Fruit fly (Drosophila melanogaster) whole organism, embryonic: ENCODE data around the gene Cby.

ENCODE experiments used
- Bdp1 ChIP-seq: fragments of 200-800 bp; sonication (Bioruptor generic); optimal IDR thresholded peaks from 3 replicates; lab custom pipeline; 2016; ENCODE audit warnings: missing biosample characterization, missing genetic modification characterization
- C15 ChIP-seq: fragments of 200-800 bp; sonication (Bioruptor generic); IDR thresholded peaks from 3 replicates; pipeline ENCODE4 v1.3.6; 2022; ENCODE audit warnings: missing biosample characterization, missing genetic modification characterization
- CG10267 ChIP-seq: fragments of 200-800 bp; sonication (Bioruptor generic); optimal IDR thresholded peaks from 2 replicates; lab custom pipeline; 2018; ENCODE audit warnings: missing biosample characterization, mild to moderate bottlenecking, missing genetic modification characterization, moderate library complexity
- CG10979 ChIP-seq: fragments of 200-800 bp; sonication (Bioruptor generic); optimal IDR thresholded peaks from 2 replicates; lab custom pipeline; 2018; ENCODE audit warnings: missing biosample characterization, mild to moderate bottlenecking, missing genetic modification characterization, moderate library complexity
- CG11504 ChIP-seq: fragments of 200-800 bp; sonication (Bioruptor generic); optimal IDR thresholded peaks from 3 replicates; lab custom pipeline; 2019; ENCODE audit warnings: missing biosample characterization, mild to moderate bottlenecking, missing genetic modification characterization, moderate library complexity
- CG11695 ChIP-seq: fragments of 200-800 bp; sonication (Bioruptor generic); IDR thresholded peaks from 3 replicates; pipeline ENCODE4 v1.3.6; 2022; ENCODE audit warnings: missing biosample characterization, missing genetic modification characterization
- CG12769 ChIP-seq: fragments of 200-800 bp; sonication (Bioruptor generic); optimal IDR thresholded peaks from 2 replicates; lab custom pipeline; 2019; ENCODE audit warnings: missing biosample characterization, mild to moderate bottlenecking, missing genetic modification characterization, moderate library complexity
- CG15011 ChIP-seq: fragments of 200-800 bp; sonication (Bioruptor generic); optimal IDR thresholded peaks from 3 replicates; lab custom pipeline; 2018; ENCODE audit warnings: missing biosample characterization, mild to moderate bottlenecking, missing genetic modification characterization
- CG1603 ChIP-seq: fragments of 200-800 bp; sonication (Bioruptor generic); optimal IDR thresholded peaks from 2 replicates; lab custom pipeline; 2019; ENCODE audit warnings: missing biosample characterization, mild to moderate bottlenecking, missing genetic modification characterization, moderate library complexity
- CG16815 ChIP-seq: fragments of 200-800 bp; sonication (Bioruptor generic); optimal IDR thresholded peaks from 3 replicates; lab custom pipeline; 2017; ENCODE audit warnings: missing biosample characterization, mild to moderate bottlenecking, missing genetic modification characterization
- CG17912 ChIP-seq: fragments of 200-800 bp; sonication (Bioruptor generic); optimal IDR thresholded peaks from 2 replicates; lab custom pipeline; 2018; ENCODE audit warnings: missing biosample characterization, mild to moderate bottlenecking, missing genetic modification characterization
- CG18764 ChIP-seq: fragments of 200-800 bp; sonication (Bioruptor generic); optimal IDR thresholded peaks from 3 replicates; lab custom pipeline; 2016; ENCODE audit warnings: missing biosample characterization, missing genetic modification characterization
- CG2129 ChIP-seq: fragments of 200-800 bp; sonication (Bioruptor generic); IDR thresholded peaks from 2 replicates; pipeline ENCODE4 v1.3.6; 2022; ENCODE audit warnings: missing biosample characterization, missing genetic modification characterization; ENCODE audit not compliant: partially characterized antibody
- CG3065 ChIP-seq: fragments of 200-800 bp; sonication (Bioruptor generic); optimal IDR thresholded peaks from 2 replicates; lab custom pipeline; 2016; ENCODE audit warnings: missing biosample characterization, missing genetic modification characterization
- CG4328 ChIP-seq: fragments of 200-800 bp; sonication (Bioruptor generic); optimal IDR thresholded peaks from 3 replicates; lab custom pipeline; 2017; ENCODE audit warnings: missing biosample characterization, missing genetic modification reagents, missing genetic modification characterization
- CG4730 ChIP-seq: fragments of 200-800 bp; sonication (Bioruptor generic); IDR thresholded peaks from 2 replicates; pipeline ENCODE4 v1.3.6; 2022; ENCODE audit warnings: missing biosample characterization, missing genetic modification characterization
- CG5953 ChIP-seq: fragments of 200-800 bp; sonication (Bioruptor generic); IDR thresholded peaks from 2 replicates; pipeline ENCODE4 v1.3.6; 2022; ENCODE audit warnings: missing biosample characterization, missing genetic modification characterization
- CG7271 ChIP-seq: fragments of 200-800 bp; sonication (Bioruptor generic); optimal IDR thresholded peaks from 2 replicates; lab custom pipeline; 2018; ENCODE audit warnings: missing biosample characterization, mild to moderate bottlenecking, missing genetic modification characterization, moderate library complexity
- CG7963 ChIP-seq: fragments of 200-800 bp; sonication (Bioruptor generic); IDR thresholded peaks from 3 replicates; pipeline ENCODE4 v1.3.6; 2022; ENCODE audit warnings: missing biosample characterization, missing genetic modification characterization; ENCODE audit not compliant: partially characterized antibody
- CG8359 ChIP-seq: fragments of 200-800 bp; sonication (Bioruptor generic); optimal IDR thresholded peaks from 2 replicates; lab custom pipeline; 2017; ENCODE audit warnings: missing biosample characterization, mild to moderate bottlenecking, missing genetic modification characterization, borderline replicate concordance
- CkIIα-i1 ChIP-seq: fragments of 200-800 bp; sonication (Bioruptor generic); IDR thresholded peaks from 2 replicates; pipeline ENCODE4 v1.3.6; 2022; ENCODE audit warnings: missing biosample characterization, missing genetic modification characterization
- D ChIP-seq, 2 experiments: fragments of 200-800 bp in 1 of 2; fragments of >200 bp in 1 of 2; sonication (Bioruptor generic) in 1 of 2; optimal IDR thresholded peaks; 2 replicates in 1 of 2; 3 replicates in 1 of 2; lab custom pipeline; 2017; ENCODE audit warnings: mild to moderate bottlenecking in 1 of 2, missing biosample characterization in 1 of 2, missing genetic modification characterization in 1 of 2, missing genetic modification reagents in 1 of 2
- Dbx ChIP-seq: fragments of 200-800 bp; sonication (Bioruptor generic); IDR thresholded peaks from 3 replicates; pipeline ENCODE4 v1.3.6; 2022; ENCODE audit warnings: missing biosample characterization, missing genetic modification characterization
- Dip2 ChIP-seq: fragments of 200-800 bp; sonication (Bioruptor generic); IDR thresholded peaks from 2 replicates; pipeline ENCODE4 v1.3.6; 2022; ENCODE audit warnings: missing biosample characterization, missing genetic modification characterization
- Doc3 ChIP-seq: fragments of 200-800 bp; sonication (Bioruptor generic); IDR thresholded peaks from 3 replicates; pipeline ENCODE4 v1.3.6; 2022; ENCODE audit warnings: missing biosample characterization, missing genetic modification characterization; ENCODE audit not compliant: partially characterized antibody
- HLH3B ChIP-seq: fragments of 200-800 bp; sonication (Bioruptor generic); IDR thresholded peaks from 2 replicates; pipeline ENCODE4 v1.3.6; 2022; ENCODE audit warnings: missing biosample characterization, missing genetic modification characterization
- Hr78 ChIP-seq, 2 experiments: fragments of 200-800 bp in 1 of 2; fragments of >200 bp in 1 of 2; sonication (Bioruptor generic) in 1 of 2; optimal IDR thresholded peaks; 2 replicates each; lab custom pipeline; 2017 to 2019; ENCODE audit warnings: missing biosample characterization in 2 of 2, missing genetic modification characterization in 2 of 2, mild to moderate bottlenecking in 1 of 2, moderate library complexity in 1 of 2
- Hsf ChIP-seq: fragments of 200-800 bp; sonication (Bioruptor generic); optimal IDR thresholded peaks from 3 replicates; lab custom pipeline; 2016; ENCODE audit warnings: missing biosample characterization, missing genetic modification characterization
- Myb ChIP-seq: fragments of 200-800 bp; sonication (Bioruptor generic); optimal IDR thresholded peaks from 2 replicates; lab custom pipeline; 2016; ENCODE audit warnings: missing biosample characterization, missing genetic modification characterization
- Nf-YB ChIP-seq: fragments of 200-800 bp; sonication (Bioruptor generic); optimal IDR thresholded peaks from 3 replicates; lab custom pipeline; 2019; ENCODE audit warnings: missing biosample characterization, mild to moderate bottlenecking, missing genetic modification characterization, moderate library complexity
- Sox100B ChIP-seq: fragments of 200-800 bp; sonication (Bioruptor generic); optimal IDR thresholded peaks from 3 replicates; lab custom pipeline; 2018; ENCODE audit warnings: missing biosample characterization, mild to moderate bottlenecking, missing genetic modification characterization
- Sry-δ ChIP-seq: fragments of 200-800 bp; sonication (Bioruptor generic); optimal IDR thresholded peaks from 2 replicates; lab custom pipeline; 2016; ENCODE audit warnings: missing biosample characterization, missing genetic modification characterization
- Xrp1 ChIP-seq: fragments of 200-800 bp; sonication (Bioruptor generic); IDR thresholded peaks from 2 replicates; pipeline ENCODE4 v1.3.6; 2022; ENCODE audit warnings: missing biosample characterization, missing genetic modification characterization
- cato ChIP-seq: fragments of 200-800 bp; sonication (Bioruptor generic); optimal IDR thresholded peaks from 2 replicates; lab custom pipeline; 2016; ENCODE audit warnings: missing biosample characterization, missing genetic modification characterization, borderline replicate concordance
- ci ChIP-seq: fragments of 200-800 bp; sonication (Bioruptor generic); IDR thresholded peaks from 3 replicates; pipeline ENCODE4 v1.3.6; 2022; ENCODE audit warnings: missing biosample characterization, missing genetic modification characterization
- dmrt11E ChIP-seq: fragments of 200-800 bp; sonication (Bioruptor generic); optimal IDR thresholded peaks from 3 replicates; lab custom pipeline; 2018; ENCODE audit warnings: missing biosample characterization, mild to moderate bottlenecking, missing genetic modification characterization, moderate library complexity
- esg ChIP-seq: fragments of 200-800 bp; sonication (Bioruptor generic); conservative IDR thresholded peaks from 2 replicates; pipeline ENCODE4 v1.3.6; 2022; ENCODE audit warnings: missing biosample characterization, missing genetic modification characterization
- gem ChIP-seq: fragments of 200-800 bp; sonication (Bioruptor generic); optimal IDR thresholded peaks from 2 replicates; lab custom pipeline; 2019; ENCODE audit warnings: missing biosample characterization, mild to moderate bottlenecking, missing genetic modification characterization, moderate library complexity
- kah ChIP-seq: fragments of 200-800 bp; sonication (Bioruptor generic); optimal IDR thresholded peaks from 2 replicates; lab custom pipeline; 2018; ENCODE audit warnings: missing biosample characterization, mild to moderate bottlenecking, missing genetic modification characterization
- klu ChIP-seq: fragments of 200-800 bp; sonication (Bioruptor generic); IDR thresholded peaks from 2 replicates; pipeline ENCODE4 v1.3.6; 2022; ENCODE audit warnings: missing biosample characterization, missing genetic modification characterization
- nerfin-1 ChIP-seq: fragments of 200-800 bp; sonication (Bioruptor generic); optimal IDR thresholded peaks from 3 replicates; lab custom pipeline; 2019; ENCODE audit warnings: missing biosample characterization, mild to moderate bottlenecking, missing genetic modification characterization, moderate library complexity
- pita ChIP-seq: fragments of 200-800 bp; sonication (Bioruptor generic); optimal IDR thresholded peaks from 2 replicates; lab custom pipeline; 2017; ENCODE audit warnings: missing biosample characterization, mild to moderate bottlenecking, missing genetic modification characterization
- prd ChIP-seq, 3 experiments: fragments of >200 bp in 2 of 3; fragments of 200-800 bp in 1 of 3; sonication (Bioruptor generic) in 1 of 3; optimal IDR thresholded peaks in 2 of 3; IDR thresholded peaks in 1 of 3; 2 replicates in 2 of 3; 3 replicates in 1 of 3; pipeline versions ENCODE4 v1.3.6 to Lab custom; 2017 to 2022; ENCODE audit warnings: missing biosample characterization in 1 of 3, missing genetic modification characterization in 1 of 3
- psq ChIP-seq: fragments of 200-800 bp; sonication (Bioruptor generic); optimal IDR thresholded peaks from 2 replicates; lab custom pipeline; 2017; ENCODE audit warnings: missing biosample characterization, missing genetic modification characterization
- row ChIP-seq: fragments of 200-800 bp; sonication (Bioruptor generic); IDR thresholded peaks from 3 replicates; pipeline ENCODE4 v1.3.6; 2022; ENCODE audit warnings: missing biosample characterization, missing genetic modification characterization
- sim ChIP-seq: fragments of 200-800 bp; sonication (Bioruptor generic); IDR thresholded peaks from 2 replicates; pipeline ENCODE4 v1.3.6; 2022; ENCODE audit warnings: missing biosample characterization, missing genetic modification characterization
- sima ChIP-seq: fragments of 200-800 bp; sonication (Bioruptor generic); optimal IDR thresholded peaks from 2 replicates; lab custom pipeline; 2016; ENCODE audit warnings: missing biosample characterization, missing genetic modification characterization
- sqz ChIP-seq: fragments of 200-800 bp; sonication (Bioruptor generic); optimal IDR thresholded peaks from 3 replicates; lab custom pipeline; 2018; ENCODE audit warnings: missing biosample characterization, mild to moderate bottlenecking, missing genetic modification characterization
- vvl ChIP-seq: fragments of 200-800 bp; sonication (Bioruptor generic); IDR thresholded peaks from 2 replicates; pipeline ENCODE4 v1.3.6; 2022; ENCODE audit warnings: missing biosample characterization, missing genetic modification characterization
- wdn ChIP-seq: fragments of 200-800 bp; sonication (Bioruptor generic); IDR thresholded peaks from 2 replicates; pipeline ENCODE4 v1.3.6; 2022; ENCODE audit warnings: missing biosample characterization, missing genetic modification characterization

The Cby gene

dm6 chr3R:21825140-21825539, 42.7 kb upstream of the Cby start (continued):
- TF ChIP-seq pita (no peak), CG11695 (GFP tag; lab: Robert Waterston, UW) (0 out of 3 replicates have a peak, but pooled peaks have one; percentile 16), ci (GFP tag; lab: Robert Waterston, UW) (no peak), CG2129 (GFP tag; lab: Robert Waterston, UW) (no peak), sim (no peak), CG10267 (tag; lab: Kevin White, UChicago) (peak; percentile 50), HLH3B (GFP tag; lab: Robert Waterston, UW) (no peak), CG5953 (GFP tag; lab: Robert Waterston, UW) (no peak), esg (GFP tag; lab: Robert Waterston, UW) (no peak), Myb (GFP tag; lab: Kevin White, UChicago) (no peak), CkIIα-i1 (no peak), dmrt11E (tag; lab: Kevin White, UChicago) (peak; percentile 50), Xrp1 (GFP tag; lab: Robert Waterston, UW) (peak; percentile 67), CG3065 (GFP tag; lab: Kevin White, UChicago) (no peak), CG7963 (no peak), Nf-YB (GFP tag; lab: Kevin White, UChicago) (no peak), psq (GFP tag; lab: Kevin White, UChicago) (no peak), sima (GFP tag; lab: Kevin White, UChicago) (no peak), CG18764 (GFP tag; lab: Kevin White, UChicago) (peak; percentile 5), Dbx (GFP tag; lab: Robert Waterston, UW) (no peak), vvl (no peak), klu (GFP tag; lab: Robert Waterston, UW) (no peak), CG1603 (peak; percentile 2), CG12769 (tag; lab: Kevin White, UChicago) (no peak), Dip2 (GFP tag; lab: Robert Waterston, UW) (no peak), CG10979 (tag; lab: Kevin White, UChicago) (peak; percentile 55), cato (GFP tag; lab: Kevin White, UChicago) (no peak), CG8359 (GFP tag; lab: Kevin White, UChicago) (peak; percentile 67), row (no peak), CG4730 (GFP tag; lab: Robert Waterston, UW) (no peak), CG17912 (GFP tag; lab: Kevin White, UChicago) (no peak), CG4328 (GFP tag; lab: Kevin White, UChicago) (no peak), C15 (GFP tag; lab: Robert Waterston, UW) (no peak), Hr78 (GFP tag; optimal IDR thresholded peaks at IDR 0.05; lab: Kevin White, UChicago) (no peak), Sry-δ (no peak), sqz (GFP tag; lab: Kevin White, UChicago) (peak; percentile 30), CG11504 (peak; percentile 18), CG16815 (GFP tag; lab: Kevin White, UChicago) (no peak), wdn (GFP tag; lab: Robert Waterston, UW) (no peak), Sox100B (GFP tag; lab: Kevin White, UChicago) (peak; percentile 38), CG15011 (GFP tag; lab: Kevin White, UChicago) (peak; percentile 28), Doc3 (no peak), CG7271 (peak; percentile 26), Hsf (GFP tag; lab: Kevin White, UChicago) (no peak), gem (tag; lab: Kevin White, UChicago) (peak; percentile 15), kah (GFP tag; lab: Kevin White, UChicago) (no peak), prd (optimal IDR thresholded peaks at IDR 0.05; lab: Kevin White, UChicago) (no peak), prd (GFP tag; IDR thresholded peaks at IDR 0.05; lab: Robert Waterston, UW) (no peak), Bdp1 (GFP tag; lab: Kevin White, UChicago) (no peak), nerfin-1 (peak; percentile 7), D (optimal IDR thresholded peaks at IDR 0.05; lab: Kevin White, UChicago) (no peak), D (GFP tag; optimal IDR thresholded peaks at IDR 0.05; lab: Kevin White, UChicago) (peak; percentile 64)
